Worm (Caenorhabditis elegans) whole organism, young adult: ENCODE results near the gene nep-4.

Experiments used
- B0336.3 ChIP-seq: fragments of 200-800 bp; sonication (Bioruptor generic); IDR thresholded peaks from 2 replicates; pipeline ENCODE4 v1.3.6; 2022; ENCODE audit warnings: missing genetic modification characterization, missing compliant biosample characterization
- F10E7.11 ChIP-seq: sonication (generic microtip); optimal IDR thresholded peaks from 2 replicates; lab custom pipeline; 2017; ENCODE audit warnings: mild to moderate bottlenecking, missing genetic modification characterization, moderate library complexity, missing compliant biosample characterization
- F22D6.2 ChIP-seq: sonication (generic microtip); optimal IDR thresholded peaks from 2 replicates; lab custom pipeline; 2016; ENCODE audit warnings: mild to moderate bottlenecking, missing genetic modification characterization, missing compliant biosample characterization
- F23B12.7 ChIP-seq: sonication (generic microtip); optimal IDR thresholded peaks from 2 replicates; lab custom pipeline; 2017; ENCODE audit warnings: missing genetic modification characterization, mild to moderate bottlenecking, missing compliant biosample characterization, antibody characterized with exemption, moderate library complexity; ENCODE audit not compliant: insufficient read depth
- F39B2.1 ChIP-seq: fragments of 200-800 bp; sonication (Bioruptor generic); IDR thresholded peaks from 2 replicates; pipeline ENCODE4 v1.3.6; 2022; ENCODE audit warnings: missing genetic modification reagents, missing genetic modification characterization, missing compliant biosample characterization
- F49E8.2 ChIP-seq: sonication (generic microtip); optimal IDR thresholded peaks from 3 replicates; lab custom pipeline; 2017; ENCODE audit warnings: missing genetic modification characterization, mild to moderate bottlenecking, missing compliant biosample characterization, antibody characterized with exemption, moderate library complexity; ENCODE audit not compliant: insufficient read depth
- F57A8.1 ChIP-seq: fragments of 200-800 bp; sonication (Bioruptor generic); optimal IDR thresholded peaks from 2 replicates; lab custom pipeline; 2018; ENCODE audit warnings: mild to moderate bottlenecking, missing genetic modification characterization, moderate library complexity, missing compliant biosample characterization
- K11D2.4 ChIP-seq: fragments of 200-800 bp; sonication (Bioruptor generic); IDR thresholded peaks from 2 replicates; pipeline ENCODE4 v1.3.6; 2022; ENCODE audit warnings: missing genetic modification reagents, missing genetic modification characterization, missing compliant biosample characterization
- K12H6.12 ChIP-seq: fragments of 200-800 bp; sonication (Bioruptor generic); optimal IDR thresholded peaks from 2 replicates; lab custom pipeline; 2018; ENCODE audit warnings: mild to moderate bottlenecking, missing genetic modification characterization, missing compliant biosample characterization
- T07F8.4 ChIP-seq: sonication (generic microtip); optimal IDR thresholded peaks from 2 replicates; lab custom pipeline; 2016; ENCODE audit warnings: mild to moderate bottlenecking, missing genetic modification characterization, moderate library complexity, missing compliant biosample characterization
- Y53G8AR.9 ChIP-seq: fragments of 200-800 bp; sonication (Bioruptor generic); conservative IDR thresholded peaks from 2 replicates; pipeline ENCODE4 v1.3.6; 2022; ENCODE audit warnings: missing genetic modification reagents, missing genetic modification characterization, missing compliant biosample characterization
- Y56A3A.18 ChIP-seq: fragments of 200-800 bp; sonication (Bioruptor generic); IDR thresholded peaks from 2 replicates; pipeline ENCODE4 v1.3.6; 2022; ENCODE audit warnings: missing genetic modification reagents, missing genetic modification characterization, missing compliant biosample characterization
- Y67H2A.10 ChIP-seq: fragments of 200-800 bp; sonication (Bioruptor generic); conservative IDR thresholded peaks from 2 replicates; pipeline ENCODE4 v1.3.6; 2022; ENCODE audit warnings: missing genetic modification reagents, missing genetic modification characterization, missing compliant biosample characterization
- Y79H2A.3 ChIP-seq: fragments of 200-800 bp; sonication (Bioruptor generic); conservative IDR thresholded peaks from 2 replicates; pipeline ENCODE4 v1.3.6; 2022; ENCODE audit warnings: missing genetic modification reagents, missing genetic modification characterization, missing compliant biosample characterization
- Y95B8A.8 ChIP-seq: fragments of 200-800 bp; sonication (Bioruptor generic); IDR thresholded peaks from 2 replicates; pipeline ENCODE4 v1.3.6; 2022; ENCODE audit warnings: missing genetic modification reagents, missing genetic modification characterization, missing compliant biosample characterization
- aptf-2 ChIP-seq: fragments of 200-800 bp; sonication (Bioruptor generic); conservative IDR thresholded peaks from 2 replicates; pipeline ENCODE4 v1.3.6; 2022; ENCODE audit warnings: missing genetic modification reagents, missing genetic modification characterization, missing compliant biosample characterization
- aptf-3 ChIP-seq: fragments of 200-800 bp; sonication (Bioruptor generic); IDR thresholded peaks from 2 replicates; pipeline ENCODE4 v1.3.6; 2022; ENCODE audit warnings: missing genetic modification characterization, missing compliant biosample characterization
- atf-7 ChIP-seq: sonication (generic microtip); optimal IDR thresholded peaks from 2 replicates; lab custom pipeline; 2017; ENCODE audit warnings: mild to moderate bottlenecking, missing genetic modification characterization, missing compliant biosample characterization
- attf-5 ChIP-seq: fragments of 200-800 bp; sonication (Bioruptor generic); optimal IDR thresholded peaks from 2 replicates; lab custom pipeline; 2018; ENCODE audit warnings: mild to moderate bottlenecking, missing genetic modification characterization, missing compliant biosample characterization
- bed-1 ChIP-seq: fragments of 200-800 bp; sonication (Bioruptor generic); IDR thresholded peaks from 2 replicates; pipeline ENCODE4 v1.3.6; 2022; ENCODE audit warnings: missing genetic modification reagents, missing genetic modification characterization, missing compliant biosample characterization
- bed-2 ChIP-seq: fragments of 200-800 bp; sonication (Bioruptor generic); IDR thresholded peaks from 2 replicates; pipeline ENCODE4 v1.3.6; 2022; ENCODE audit warnings: missing genetic modification reagents, missing genetic modification characterization, missing compliant biosample characterization
- ccch-3 ChIP-seq: fragments of 200-800 bp; sonication (Bioruptor generic); optimal IDR thresholded peaks from 2 replicates; lab custom pipeline; 2018; ENCODE audit warnings: mild to moderate bottlenecking, missing genetic modification characterization, missing compliant biosample characterization
- ceh-27 ChIP-seq: fragments of 200-800 bp; sonication (Bioruptor generic); optimal IDR thresholded peaks from 2 replicates; lab custom pipeline; 2018; ENCODE audit warnings: mild to moderate bottlenecking, missing genetic modification characterization, moderate library complexity, missing compliant biosample characterization
- ceh-58 ChIP-seq: fragments of 200-800 bp; sonication (Bioruptor generic); IDR thresholded peaks from 2 replicates; pipeline ENCODE4 v1.3.6; 2022; ENCODE audit warnings: missing genetic modification characterization, missing compliant biosample characterization
- ceh-79 ChIP-seq: sonication (generic microtip); optimal IDR thresholded peaks from 2 replicates; lab custom pipeline; 2017; ENCODE audit warnings: mild to moderate bottlenecking, missing genetic modification characterization, missing compliant biosample characterization
- dpl-1 ChIP-seq: fragments of 150-350 bp; optimal IDR thresholded peaks from 2 replicates; lab custom pipeline; 2014; ENCODE audit warnings: missing biosample characterization, missing genetic modification reagents, missing genetic modification characterization
- efl-1 ChIP-seq: fragments of 150-350 bp; optimal IDR thresholded peaks from 2 replicates; lab custom pipeline; 2014; ENCODE audit warnings: missing biosample characterization, missing genetic modification reagents, missing genetic modification characterization
- egrh-3 ChIP-seq: fragments of 200-800 bp; sonication (Bioruptor generic); IDR thresholded peaks from 2 replicates; pipeline ENCODE4 v1.3.6; 2022; ENCODE audit warnings: missing genetic modification reagents, missing genetic modification characterization, missing compliant biosample characterization
- fkh-3 ChIP-seq: sonication (generic microtip); optimal IDR thresholded peaks from 2 replicates; lab custom pipeline; 2016; ENCODE audit warnings: mild to moderate bottlenecking, missing genetic modification characterization, missing compliant biosample characterization
- hlh-12 ChIP-seq: sonication (generic microtip); optimal IDR thresholded peaks from 2 replicates; lab custom pipeline; 2016; ENCODE audit warnings: missing genetic modification characterization, missing compliant biosample characterization
- hrde-1 ChIP-seq: sonication (generic microtip); optimal IDR thresholded peaks from 2 replicates; lab custom pipeline; 2016; ENCODE audit warnings: missing genetic modification characterization, mild to moderate bottlenecking, missing compliant biosample characterization, moderate library complexity, missing genotype, missing genetic modification reagents, borderline replicate concordance
- mcd-1 ChIP-seq: fragments of 200-800 bp; sonication (Bioruptor generic); IDR thresholded peaks from 2 replicates; pipeline ENCODE4 v1.3.6; 2022; ENCODE audit warnings: missing genetic modification reagents, missing genetic modification characterization, missing compliant biosample characterization
- mel-28 ChIP-seq: sonication (generic microtip); optimal IDR thresholded peaks from 2 replicates; lab custom pipeline; 2016; ENCODE audit warnings: borderline replicate concordance, mild to moderate bottlenecking, missing genetic modification characterization, missing compliant biosample characterization
- mes-4 ChIP-seq: sonication (generic microtip); optimal IDR thresholded peaks from 2 replicates; lab custom pipeline; 2016; ENCODE audit warnings: missing genotype, missing genetic modification characterization, missing compliant biosample characterization
- nfya-1 ChIP-seq: sonication (generic microtip); optimal IDR thresholded peaks from 2 replicates; lab custom pipeline; 2017; ENCODE audit warnings: antibody characterized with exemption, missing compliant biosample characterization, missing genetic modification characterization, borderline replicate concordance; ENCODE audit not compliant: insufficient read depth
- nfya-2 ChIP-seq: fragments of 200-800 bp; sonication (Bioruptor generic); IDR thresholded peaks from 2 replicates; pipeline ENCODE4 v1.3.6; 2022; ENCODE audit warnings: missing genetic modification reagents, missing genetic modification characterization, missing compliant biosample characterization
- nhr-179 ChIP-seq: sonication (generic microtip); optimal IDR thresholded peaks from 2 replicates; lab custom pipeline; 2016; ENCODE audit warnings: mild to moderate bottlenecking, missing genetic modification characterization, missing compliant biosample characterization
- nhr-80 ChIP-seq: sonication (generic microtip); optimal IDR thresholded peaks from 2 replicates; lab custom pipeline; 2016; ENCODE audit warnings: missing genetic modification characterization, missing compliant biosample characterization
- nhr-90 ChIP-seq: sonication (generic microtip); optimal IDR thresholded peaks from 2 replicates; lab custom pipeline; 2016; ENCODE audit warnings: missing genotype, mild to moderate bottlenecking, missing genetic modification characterization, missing compliant biosample characterization
- rec-8 ChIP-seq, 2 experiments: sonication (generic microtip); optimal IDR thresholded peaks; 2 replicates each; lab custom pipeline; 2016; ENCODE audit warnings: mild to moderate bottlenecking in 2 of 2, missing genetic modification characterization in 2 of 2, missing genetic modification reagents in 2 of 2, missing genotype in 2 of 2, missing biosample characterization in 1 of 2, missing compliant biosample characterization in 1 of 2, moderate library complexity in 1 of 2
- repo-1 ChIP-seq: sonication (generic microtip); optimal IDR thresholded peaks from 2 replicates; lab custom pipeline; 2017; ENCODE audit warnings: mild to moderate bottlenecking, missing genetic modification characterization, missing compliant biosample characterization
- sdz-38 ChIP-seq: sonication (generic microtip); optimal IDR thresholded peaks from 2 replicates; lab custom pipeline; 2016; ENCODE audit warnings: missing genotype, missing genetic modification characterization, missing compliant biosample characterization
- tbx-9 ChIP-seq: sonication (generic microtip); optimal IDR thresholded peaks from 2 replicates; lab custom pipeline; 2016; ENCODE audit warnings: borderline replicate concordance, missing genetic modification characterization, inconsistent platforms, missing compliant biosample characterization
- unc-130 ChIP-seq: sonication (generic microtip); optimal IDR thresholded peaks from 2 replicates; lab custom pipeline; 2016; ENCODE audit warnings: missing genetic modification reagents, missing genetic modification characterization, missing compliant biosample characterization
- unc-62 ChIP-seq: fragments of 150-350 bp; optimal IDR thresholded peaks from 2 replicates; lab custom pipeline; 2014; ENCODE audit warnings: missing biosample characterization, missing genetic modification reagents, missing genetic modification characterization
- ztf-18 ChIP-seq: sonication (generic microtip); optimal IDR thresholded peaks from 2 replicates; lab custom pipeline; 2016; ENCODE audit warnings: missing genotype, mild to moderate bottlenecking, missing genetic modification characterization, missing compliant biosample characterization
- ztf-26 ChIP-seq: sonication (generic microtip); optimal IDR thresholded peaks from 2 replicates; lab custom pipeline; 2017; ENCODE audit warnings: missing genetic modification characterization, missing compliant biosample characterization
- ztf-3 ChIP-seq: fragments of 200-800 bp; sonication (Bioruptor generic); optimal IDR thresholded peaks from 2 replicates; lab custom pipeline; 2018; ENCODE audit warnings: mild to moderate bottlenecking, missing genetic modification characterization, missing compliant biosample characterization

The nep-4 gene

DNA sequence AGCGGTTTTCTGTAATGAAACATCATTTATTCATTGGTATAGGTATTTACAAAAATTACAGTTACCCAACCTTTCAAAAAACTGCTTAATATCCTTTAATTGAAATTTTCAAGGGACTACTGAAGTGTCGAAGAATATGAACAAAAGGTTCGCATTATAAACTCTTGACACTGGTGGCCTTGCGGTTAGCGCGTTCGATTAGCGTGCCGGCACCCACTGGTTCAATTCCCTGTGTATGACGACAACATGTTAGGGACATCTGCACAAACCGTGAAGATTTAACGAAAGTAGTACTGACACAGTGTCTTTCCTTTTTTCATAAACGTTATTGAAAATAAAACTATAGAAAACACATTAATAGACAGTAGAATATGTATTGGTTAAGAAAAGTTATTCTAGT lies 4.5 kb upstream of the nep-4 start (continued):
- peak; percentile 84 for TF ChIP-seq T07F8.4 (tag; lab: Kevin White, UChicago)
- TF ChIP-seq F23B12.7, result peak; percentile 57
- TF ChIP-seq dpl-1, result no peak
- TF ChIP-seq B0336.3 (GFP tag; lab: Robert Waterston, UW), result no peak; the same call in none of the 2 replicates
- TF ChIP-seq Y53G8AR.9, result peak; percentile 84
- TF ChIP-seq K12H6.12 (tag; lab: Kevin White, UChicago), result peak; percentile 15
- peak; percentile 68; the same call in 1 of the 2 replicates for TF ChIP-seq Y95B8A.8
- TF ChIP-seq Y56A3A.18, result peak; percentile 97
- peak; percentile 82 for TF ChIP-seq hrde-1 (tag; lab: Kevin White, UChicago)
- TF ChIP-seq nfya-2 (GFP tag; lab: Robert Waterston, UW), result 0 out of 2 replicates have a peak, but pooled peaks have one; percentile 18
- TF ChIP-seq ceh-58 (GFP tag; lab: Robert Waterston, UW), result peak; percentile 82; the same call in 1 of the 2 replicates
- peak; percentile 87; the same call in 1 of the 2 replicates for TF ChIP-seq aptf-3 (GFP tag; lab: Robert Waterston, UW)
- TF ChIP-seq F39B2.1 (GFP tag; lab: Robert Waterston, UW), result 0 out of 2 replicates have a peak, but pooled peaks have one; percentile 31
- TF ChIP-seq rec-8 (tag; optimal IDR thresholded peaks at IDR 0.05; lab: Kevin White, UChicago), result peak; percentile 88 to 95
- 0 out of 2 replicates have a peak, but pooled peaks have one; percentile 19 for TF ChIP-seq Y67H2A.10
- no peak for TF ChIP-seq tbx-9 (tag; lab: Kevin White, UChicago)
- peak; percentile 77 for TF ChIP-seq ceh-27 (GFP tag; lab: Kevin White, UChicago)
- peak; percentile 65 for TF ChIP-seq ztf-26 (tag; lab: Kevin White, UChicago)
- peak; percentile 72 for TF ChIP-seq repo-1 (tag; lab: Kevin White, UChicago)
- peak; percentile 89 for TF ChIP-seq F57A8.1 (GFP tag; lab: Kevin White, UChicago)
- TF ChIP-seq unc-62 (GFP tag; lab: Kevin White, UChicago), result no peak
- TF ChIP-seq nhr-179, result peak; percentile 79
- no peak for TF ChIP-seq aptf-2 (GFP tag; lab: Robert Waterston, UW)
- TF ChIP-seq nhr-80, result peak; percentile 44
- TF ChIP-seq F10E7.11 (tag; lab: Kevin White, UChicago), result peak; percentile 60
- TF ChIP-seq nhr-90 (tag; lab: Kevin White, UChicago), result peak; percentile 87
- 0 out of 2 replicates have a peak, but pooled peaks have one; percentile 47 for TF ChIP-seq K11D2.4 (GFP tag; lab: Robert Waterston, UW)
- peak; percentile 6 for TF ChIP-seq unc-130
- TF ChIP-seq attf-5, result peak; percentile 57
- no peak for TF ChIP-seq Y79H2A.3
- no peak for TF ChIP-seq nfya-1 (tag; lab: Kevin White, UChicago)
- no peak for TF ChIP-seq F22D6.2 (tag; lab: Kevin White, UChicago)
- TF ChIP-seq ceh-79 (tag; lab: Kevin White, UChicago), result peak; percentile 95
- no peak for TF ChIP-seq sdz-38 (tag; lab: Kevin White, UChicago)
- no peak; the same call in 1 of the 2 replicates for TF ChIP-seq mcd-1 (GFP tag; lab: Robert Waterston, UW)
- TF ChIP-seq efl-1 (GFP tag; lab: Kevin White, UChicago), result peak; percentile 23
- TF ChIP-seq ztf-18 (tag; lab: Kevin White, UChicago), result peak; percentile 76
- TF ChIP-seq atf-7 (tag; lab: Kevin White, UChicago), result peak; percentile 58
- TF ChIP-seq mel-28 (tag; lab: Kevin White, UChicago), result no peak
- TF ChIP-seq bed-1 (GFP tag; lab: Robert Waterston, UW), result 0 out of 2 replicates have a peak, but pooled peaks have one; percentile 66
- peak; percentile 14 for TF ChIP-seq F49E8.2 (tag; lab: Kevin White, UChicago)
- TF ChIP-seq mes-4 (tag; lab: Kevin White, UChicago), result peak; percentile 91
- peak; percentile 73 for TF ChIP-seq hlh-12
- TF ChIP-seq bed-2 (GFP tag; lab: Robert Waterston, UW), result peak; percentile 84; the same call in 1 of the 2 replicates
- TF ChIP-seq ccch-3 (GFP tag; lab: Kevin White, UChicago), result no peak
- peak; percentile 35 for TF ChIP-seq fkh-3 (tag; lab: Kevin White, UChicago)
- TF ChIP-seq egrh-3, result no peak
- no peak for TF ChIP-seq ztf-3 (GFP tag; lab: Kevin White, UChicago)
